Worm (Caenorhabditis elegans) whole organism, L4 larva: ENCODE results near the gene scl-19.

Experiments
- F10B5.3 ChIP-seq: sonication (generic microtip); optimal IDR thresholded peaks from 2 replicates; lab custom pipeline; 2016; ENCODE audit warnings: mild to moderate bottlenecking, missing genetic modification characterization, missing compliant biosample characterization
- T26A8.4 ChIP-seq: fragments of 200-800 bp; sonication (Bioruptor generic); IDR thresholded peaks from 2 replicates; pipeline ENCODE4 v1.3.6; 2022; ENCODE audit warnings: missing genetic modification characterization, missing compliant biosample characterization
- hif-1 ChIP-seq, 2 experiments: sonication (generic microtip); optimal IDR thresholded peaks; 2 replicates each; lab custom pipeline; 2016 to 2017; ENCODE audit warnings: missing compliant biosample characterization in 2 of 2, missing genetic modification characterization in 2 of 2, missing genetic modification reagents in 2 of 2, missing genotype in 2 of 2, mild to moderate bottlenecking in 1 of 2
- skn-1 ChIP-seq: fragments of 150-350 bp; optimal IDR thresholded peaks from 2 replicates; lab custom pipeline; 2014; ENCODE audit warnings: missing biosample characterization, missing genetic modification characterization

- TF ChIP-seq hif-1 (tag; optimal IDR thresholded peaks at IDR 0.05; lab: Kevin White, UChicago) (no peak), skn-1 (tag; lab: Kevin White, UChicago) (no peak), F10B5.3 (tag; lab: Kevin White, UChicago) (no peak), T26A8.4 (GFP tag; lab: Robert Waterston, UW) (no peak)
Measured at ce11 chrV:18722510-18723299, 9.1 kb upstream of the scl-19 start.
